Fruit fly (Drosophila melanogaster) whole organism: ENCODE data around the gene CG33494.

Experiments
- CG8478 ChIP-seq: fragments of >200 bp; optimal IDR thresholded peaks from 2 replicates; lab custom pipeline; 2018; ENCODE audit warnings: inconsistent platforms
- Dll ChIP-seq: fragments of >200 bp; optimal IDR thresholded peaks from 2 replicates; lab custom pipeline; 2017
- pan ChIP-seq: fragments of >200 bp; optimal IDR thresholded peaks from 2 replicates; lab custom pipeline; 2017
- psq ChIP-seq: fragments of >200 bp; optimal IDR thresholded peaks from 2 replicates; lab custom pipeline; 2017
- usp ChIP-seq: fragments of >200 bp; optimal IDR thresholded peaks from 2 replicates; lab custom pipeline; 2017; ENCODE audit warnings: missing biosample characterization, missing genetic modification characterization, mixed read lengths

dm6 chr3R:25459200-25459809 lies 35.7 kb downstream of the CG33494 start:
- no peak for TF ChIP-seq CG8478
- TF ChIP-seq pan (lab: Kevin White, UChicago): no peak
- TF ChIP-seq psq (lab: Kevin White, UChicago): no peak
- TF ChIP-seq usp (GFP tag; lab: Kevin White, UChicago): no peak
- no peak for TF ChIP-seq Dll (lab: Kevin White, UChicago)
